Worm (Caenorhabditis elegans) whole organism, L4/young adult: ENCODE measurements around the gene csr-1.

Experiments used
- W03F9.2 ChIP-seq: fragments of 150-350 bp; optimal IDR thresholded peaks from 2 replicates; lab custom pipeline; 2014; ENCODE audit warnings: missing biosample characterization, missing genetic modification characterization
- dao-5 ChIP-seq: sonication (generic microtip); optimal IDR thresholded peaks from 2 replicates; lab custom pipeline; 2016; ENCODE audit warnings: missing genotype, missing genetic modification characterization, moderate library complexity, missing compliant biosample characterization
- him-1 ChIP-seq: sonication (generic microtip); optimal IDR thresholded peaks from 2 replicates; lab custom pipeline; 2016; ENCODE audit warnings: missing genotype, missing genetic modification reagents, missing genetic modification characterization, missing compliant biosample characterization

DNA sequence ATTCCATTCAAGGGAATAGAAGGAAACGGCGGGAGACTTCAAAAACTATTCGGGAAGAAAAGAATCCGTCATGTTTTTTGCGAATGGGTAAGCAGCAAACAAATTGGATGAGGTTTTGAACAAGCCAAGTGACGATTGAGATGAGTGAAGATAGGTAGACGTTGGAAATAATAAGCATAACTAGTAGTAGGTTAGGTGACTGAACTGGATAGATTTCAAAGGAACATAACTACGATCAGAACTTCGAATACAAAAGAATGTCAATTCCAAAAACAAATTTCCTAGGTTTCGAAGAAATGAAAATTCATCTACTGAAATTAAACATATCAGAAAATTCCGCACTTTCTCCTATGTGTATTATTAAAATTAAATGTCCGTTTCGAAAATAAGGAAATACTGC, 50.5 kb downstream of the csr-1 start:
- TF ChIP-seq him-1, result no peak
- no peak for TF ChIP-seq dao-5 (tag; lab: Kevin White, UChicago)
- TF ChIP-seq W03F9.2 (tag; lab: Kevin White, UChicago), result no peak
